Worm (Caenorhabditis elegans): ENCODE results near the gene tbb-6.

tbb-6 gene

DNA sequence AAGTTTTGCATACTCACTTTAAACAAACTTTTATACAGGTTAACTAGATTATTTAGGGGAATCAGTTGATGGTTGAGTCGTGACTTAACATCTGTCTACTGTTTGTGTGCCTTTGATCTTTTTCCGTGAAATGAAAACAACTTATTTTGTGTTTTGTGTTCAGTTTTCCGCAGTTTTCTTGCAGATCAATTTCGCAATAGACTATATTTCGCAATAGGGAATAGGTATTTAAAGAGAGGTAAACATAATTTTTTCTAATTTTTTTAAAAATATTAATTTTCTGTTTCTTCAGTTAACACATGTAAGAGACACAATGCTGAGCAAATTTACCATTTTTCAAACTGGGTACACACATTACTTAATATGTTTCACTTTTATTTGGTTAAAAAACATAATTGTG lies at the start of gene tbb-6:
tbb-6 (plus strand) TSS at position 155 of the 400 bp plus-strand sequence.
- TF ChIP-seq alr-1 (tag; optimal IDR thresholded peaks at IDR 0.05) (no peak), unc-62 (GFP tag; optimal IDR thresholded peaks at IDR 0.05) (no peak), C34F6.9 (tag; optimal IDR thresholded peaks at IDR 0.05) (peak; percentile 34), ceh-82 (tag; optimal IDR thresholded peaks at IDR 0.05) (no peak), elt-3 (tag; optimal IDR thresholded peaks at IDR 0.05) (no peak), ztf-1 (GFP tag; conservative IDR thresholded peaks at IDR 0.05) (no peak)

DNA sequence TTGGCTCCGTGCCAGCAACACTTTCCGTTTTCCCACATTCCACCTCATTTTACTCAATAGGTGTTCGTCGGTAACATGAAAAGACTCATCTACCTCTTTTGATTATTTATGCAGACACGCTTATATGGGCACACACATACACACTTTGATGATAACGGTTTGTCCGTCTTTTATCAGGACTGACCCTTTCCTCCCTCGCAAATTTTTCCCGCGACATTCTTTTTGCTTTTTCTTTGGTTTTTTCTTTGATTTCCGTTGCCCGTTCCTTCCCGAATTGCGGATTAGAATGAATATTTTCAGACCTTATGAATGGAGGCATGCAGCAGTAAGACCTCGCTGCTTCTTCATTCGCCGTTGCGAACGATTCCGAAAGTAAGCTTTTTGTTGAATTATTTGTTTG lies 48.3 kb upstream of the tbb-6 start, which contains the start of gene vab-8:
vab-8 (plus strand) TSS at position 301 of the 400 bp plus-strand sequence.
- TF ChIP-seq fos-1 (tag; optimal IDR thresholded peaks at IDR 0.05) (peak; percentile 47), nhr-77 (tag; optimal IDR thresholded peaks at IDR 0.05) (no peak)

DNA sequence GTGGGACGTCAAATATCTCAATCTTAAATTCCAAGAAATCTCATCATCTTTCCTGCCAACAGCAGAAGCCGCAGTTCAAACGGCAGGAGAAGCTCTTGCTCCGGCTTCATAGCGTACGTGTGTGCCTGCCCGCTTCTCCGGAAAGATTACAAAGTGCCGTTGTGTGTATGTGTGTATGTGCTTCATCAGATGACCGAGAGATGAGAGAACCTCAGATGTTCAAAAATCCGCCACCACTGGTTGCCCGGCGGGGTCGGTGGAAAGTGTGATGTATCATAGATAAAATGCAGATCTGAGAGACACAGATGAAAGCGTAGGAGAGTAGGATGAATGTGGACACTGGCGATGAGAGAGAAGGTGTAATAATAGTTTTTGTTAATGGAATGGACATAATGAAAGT lies 27.9 kb upstream of the tbb-6 start:
- peak; percentile 76 for TF ChIP-seq F13H6.1 (tag; optimal IDR thresholded peaks at IDR 0.05)
- TF ChIP-seq sma-9 (GFP tag; optimal IDR thresholded peaks at IDR 0.05), result peak; percentile 39
- TF ChIP-seq sma-9 (tag; optimal IDR thresholded peaks at IDR 0.05), result no peak
- TF ChIP-seq nhr-12 (tag; optimal IDR thresholded peaks at IDR 0.05), result no peak
- TF ChIP-seq nhr-129 (tag; optimal IDR thresholded peaks at IDR 0.05), result peak; percentile 54
- TF ChIP-seq lin-39 (tag; optimal IDR thresholded peaks at IDR 0.05), result no peak

DNA sequence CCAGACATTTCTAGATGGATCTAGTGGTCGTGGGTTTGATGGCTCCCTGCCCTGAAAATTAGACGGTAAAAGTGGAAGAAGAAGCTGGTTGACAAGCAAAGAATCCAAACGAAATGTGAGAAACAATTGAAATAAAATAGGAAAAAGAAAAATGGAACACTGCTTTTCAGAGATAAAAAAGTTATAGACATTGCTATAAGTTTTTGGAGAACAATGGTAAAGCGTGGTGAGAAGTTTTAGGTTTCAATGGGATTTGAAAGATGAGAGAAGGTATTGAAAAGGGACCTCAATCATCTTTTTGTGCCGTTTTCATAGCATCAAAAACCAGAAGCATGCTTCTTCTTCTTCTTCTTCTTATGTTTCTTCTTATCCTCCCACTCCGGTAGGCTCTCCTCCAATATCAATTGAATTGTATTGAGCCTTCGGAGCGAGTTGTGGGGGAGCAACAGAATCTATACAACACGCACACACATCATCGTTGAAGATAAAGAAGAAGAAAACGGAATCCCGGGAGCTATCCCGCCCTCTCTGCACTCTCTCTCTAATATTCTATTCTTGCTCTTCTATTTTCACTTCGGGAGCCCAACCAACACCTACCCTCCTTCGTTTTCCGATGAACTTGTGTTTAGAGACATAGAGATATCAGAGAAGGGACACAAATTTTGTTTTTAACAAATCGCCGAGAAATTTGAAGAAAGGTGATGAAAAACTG lies 26.9 kb upstream of the tbb-6 start, which contains the start of gene myo-3:
myo-3 (minus strand) TSS at position 51 of the 712 bp plus-strand sequence.
- TF ChIP-seq sma-9 (GFP tag; optimal IDR thresholded peaks at IDR 0.05) (peak; percentile 1), sma-9 (tag; optimal IDR thresholded peaks at IDR 0.05) (no peak), F13H6.1 (tag; optimal IDR thresholded peaks at IDR 0.05) (peak; percentile 73), lin-13 (GFP tag; optimal IDR thresholded peaks at IDR 0.05) (no peak), nhr-6 (tag; optimal IDR thresholded peaks at IDR 0.05) (no peak), nhr-129 (tag; optimal IDR thresholded peaks at IDR 0.05) (peak; percentile 28)

DNA sequence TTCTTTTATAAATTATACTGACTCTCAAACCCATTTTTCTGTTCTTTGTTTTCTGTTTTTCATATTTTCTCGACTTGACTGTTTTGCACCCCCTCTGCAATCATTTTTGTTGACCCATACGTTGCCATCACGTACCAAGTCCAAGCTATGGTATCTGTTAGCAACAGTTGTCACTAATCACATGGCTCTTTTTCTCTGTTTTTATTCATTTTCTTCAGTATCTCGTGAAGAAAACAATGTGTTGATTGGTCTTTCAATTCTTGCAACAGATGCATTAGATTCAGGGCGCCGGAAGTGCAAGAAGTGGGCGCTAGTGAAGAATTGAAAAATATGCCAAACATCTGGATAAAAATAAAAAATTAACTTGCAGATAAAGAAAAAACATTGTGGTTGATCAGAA lies 25.8 kb upstream of the tbb-6 start:
- TF ChIP-seq elt-1 (tag; optimal IDR thresholded peaks at IDR 0.05) (no peak), alr-1 (tag; optimal IDR thresholded peaks at IDR 0.05) (no peak), ztf-11 (tag; optimal IDR thresholded peaks at IDR 0.05) (no peak), gmeb-1 (tag; optimal IDR thresholded peaks at IDR 0.05) (no peak), zag-1 (tag; optimal IDR thresholded peaks at IDR 0.05) (no peak), dmd-4 (tag; optimal IDR thresholded peaks at IDR 0.05) (no peak), mbf-1 (tag; optimal IDR thresholded peaks at IDR 0.05) (no peak), unc-55 (GFP tag; optimal IDR thresholded peaks at IDR 0.05) (no peak), F13H6.1 (tag; optimal IDR thresholded peaks at IDR 0.05) (peak; percentile 28), C34F6.9 (tag; optimal IDR thresholded peaks at IDR 0.05) (peak; percentile 32), nhr-10 (tag; optimal IDR thresholded peaks at IDR 0.05) (no peak), egl-27 (tag; optimal IDR thresholded peaks at IDR 0.05) (no peak), nhr-237 (tag; optimal IDR thresholded peaks at IDR 0.05) (no peak), Y55F3AM.14 (GFP tag; optimal IDR thresholded peaks at IDR 0.05) (no peak), sma-9 (GFP tag; optimal IDR thresholded peaks at IDR 0.05) (peak; percentile 57), sma-9 (tag; optimal IDR thresholded peaks at IDR 0.05) (no peak), lsy-2 (tag; optimal IDR thresholded peaks at IDR 0.05) (peak in 1 of 2 experiments; percentile 25), fos-1 (tag; optimal IDR thresholded peaks at IDR 0.05) (no peak), ama-1 (optimal IDR thresholded peaks at IDR 0.05) (no peak), ZK546.5 (tag; optimal IDR thresholded peaks at IDR 0.05) (no peak), R02D3.7 (tag; optimal IDR thresholded peaks at IDR 0.05) (no peak), mab-5 (tag; optimal IDR thresholded peaks at IDR 0.05) (no peak), nhr-129 (tag; optimal IDR thresholded peaks at IDR 0.05) (peak; percentile 35), aly-2 (tag; optimal IDR thresholded peaks at IDR 0.05) (no peak), nhr-21 (tag; optimal IDR thresholded peaks at IDR 0.05) (no peak), nhr-77 (tag; optimal IDR thresholded peaks at IDR 0.05) (no peak), nhr-12 (tag; optimal IDR thresholded peaks at IDR 0.05) (no peak), elt-3 (tag; optimal IDR thresholded peaks at IDR 0.05) (no peak), ceh-82 (tag; optimal IDR thresholded peaks at IDR 0.05) (no peak)
